ENCODE assay signal across 6 fruit fly cellular contexts in genomic region chr3L:20949371-20950135, dm6.
TF ChIP-seq lines count a peak whose summit lies in the region.

Gene fng (minus strand): TSS chr3L:20949512.

- peak; percentile 10 for TF ChIP-seq CTCF in whole organism, embryonic (GFP tag; optimal IDR thresholded peaks at IDR 0.05; lab: Kevin White, UChicago)

TF ChIP-seq in whole organism, 6 proteins besides CTCF, POLR2A, EP300 and RAD21:
- TF ChIP-seq Dll (optimal IDR thresholded peaks at IDR 0.05; lab: Kevin White, UChicago) = peak; percentile 83
- no peak for TF ChIP-seq psq (optimal IDR thresholded peaks at IDR 0.05; lab: Kevin White, UChicago)

TF ChIP-seq in whole organism, adult, 20 proteins besides CTCF, POLR2A, EP300 and RAD21:
- TF ChIP-seq CG12768 (GFP tag; optimal IDR thresholded peaks at IDR 0.05; lab: Kevin White, UChicago) = no peak
- no peak for TF ChIP-seq kay (GFP tag; lab: Kevin White, UChicago; ENCODE audit: borderline replicate concordance)
- TF ChIP-seq CG11617 (GFP tag; optimal IDR thresholded peaks at IDR 0.05; lab: Kevin White, UChicago) = no peak
- TF ChIP-seq tj (GFP tag; optimal IDR thresholded peaks at IDR 0.05; lab: Kevin White, UChicago) = peak; percentile 5
- peak; percentile 14 for TF ChIP-seq Mnt (GFP tag; optimal IDR thresholded peaks at IDR 0.05; lab: Kevin White, UChicago)
- TF ChIP-seq CG5204 (GFP tag; optimal IDR thresholded peaks at IDR 0.05; lab: Kevin White, UChicago) = no peak
- no peak for TF ChIP-seq pad (GFP tag; optimal IDR thresholded peaks at IDR 0.05; lab: Kevin White, UChicago)
- TF ChIP-seq bab1 (GFP tag; optimal IDR thresholded peaks at IDR 0.05; lab: Kevin White, UChicago) = peak; percentile 5
- no peak for TF ChIP-seq CG1620 (GFP tag; optimal IDR thresholded peaks at IDR 0.05; lab: Kevin White, UChicago)
- no peak for TF ChIP-seq Hr96 (GFP tag; optimal IDR thresholded peaks at IDR 0.05; lab: Kevin White, UChicago)
- TF ChIP-seq CG14711 (tag; optimal IDR thresholded peaks at IDR 0.05; lab: Kevin White, UChicago) = no peak
- TF ChIP-seq Crg-1 (GFP tag; optimal IDR thresholded peaks at IDR 0.05; lab: Kevin White, UChicago) = no peak

TF ChIP-seq in whole organism, embryonic, 481 proteins besides CTCF, POLR2A, EP300 and RAD21 (continues in another document):
- no peak for TF ChIP-seq dmrt99B (tag; optimal IDR thresholded peaks at IDR 0.05; lab: Kevin White, UChicago)
- no peak for TF ChIP-seq CG8281 (tag; optimal IDR thresholded peaks at IDR 0.05; lab: Kevin White, UChicago)
- no peak for TF ChIP-seq scrt (GFP tag; optimal IDR thresholded peaks at IDR 0.05; lab: Kevin White, UChicago)
- TF ChIP-seq CG14965 (GFP tag; optimal IDR thresholded peaks at IDR 0.05; lab: Kevin White, UChicago; ENCODE audit: borderline replicate concordance) = no peak
- TF ChIP-seq CG15514 (GFP tag; optimal IDR thresholded peaks at IDR 0.05; lab: Kevin White, UChicago) = no peak
- no peak for TF ChIP-seq sug (tag; optimal IDR thresholded peaks at IDR 0.05; lab: Kevin White, UChicago)
- TF ChIP-seq MTF-1 (GFP tag; optimal IDR thresholded peaks at IDR 0.05; lab: Kevin White, UChicago; ENCODE audit: borderline replicate concordance) = no peak
- no peak for TF ChIP-seq CG1603 (tag; optimal IDR thresholded peaks at IDR 0.05; lab: Kevin White, UChicago)
- TF ChIP-seq luna (GFP tag; optimal IDR thresholded peaks at IDR 0.05; lab: Kevin White, UChicago) = no peak
- TF ChIP-seq CG10209 (GFP tag; optimal IDR thresholded peaks at IDR 0.05; lab: Kevin White, UChicago) = no peak
- TF ChIP-seq ssp (GFP tag; IDR thresholded peaks at IDR 0.05; lab: Robert Waterston, UW) = no peak
- no peak for TF ChIP-seq CG32767 (GFP tag; IDR thresholded peaks at IDR 0.05; lab: Robert Waterston, UW)
- TF ChIP-seq CG5245 (GFP tag; optimal IDR thresholded peaks at IDR 0.05; lab: Kevin White, UChicago) = no peak
- TF ChIP-seq CG12299 (tag; optimal IDR thresholded peaks at IDR 0.05; lab: Kevin White, UChicago) = no peak
- peak; percentile 49; the same call in 1 of the 2 replicates for TF ChIP-seq CG42726 (GFP tag; IDR thresholded peaks at IDR 0.05; lab: Robert Waterston, UW; ENCODE audit: partially characterized antibody)
- no peak for TF ChIP-seq nerfin-1 (tag; optimal IDR thresholded peaks at IDR 0.05; lab: Kevin White, UChicago)
- no peak for TF ChIP-seq CG30403 (GFP tag; optimal IDR thresholded peaks at IDR 0.05; lab: Kevin White, UChicago)
- TF ChIP-seq CG6175 (GFP tag; IDR thresholded peaks at IDR 0.05; lab: Robert Waterston, UW) = peak; percentile 59; the same call in 1 of the 3 replicates
- no peak for TF ChIP-seq CG18764 (GFP tag; optimal IDR thresholded peaks at IDR 0.05; lab: Kevin White, UChicago)

TF ChIP-seq in whole organism, prepupa, 60 proteins besides CTCF, POLR2A, EP300 and RAD21 (continues in another document):
- TF ChIP-seq Hr39 (GFP tag; optimal IDR thresholded peaks at IDR 0.05; lab: Kevin White, UChicago) (no peak), CG16779 (tag; optimal IDR thresholded peaks at IDR 0.05; lab: Kevin White, UChicago) (peak; percentile 45), CG6854 (GFP tag; optimal IDR thresholded peaks at IDR 0.05; lab: Kevin White, UChicago) (no peak), lz (GFP tag; optimal IDR thresholded peaks at IDR 0.05; lab: Kevin White, UChicago) (peak; percentile 10), ss (GFP tag; optimal IDR thresholded peaks at IDR 0.05; lab: Kevin White, UChicago) (no peak), Eip75B (GFP tag; optimal IDR thresholded peaks at IDR 0.05; lab: Kevin White, UChicago) (peak; percentile 29), dsx (GFP tag; optimal IDR thresholded peaks at IDR 0.05; lab: Kevin White, UChicago; ENCODE audit: poor library complexity, severe bottlenecking) (peak; percentile 13), CG6792 (GFP tag; optimal IDR thresholded peaks at IDR 0.05; lab: Kevin White, UChicago) (no peak), CG1621 (tag; optimal IDR thresholded peaks at IDR 0.05; lab: Kevin White, UChicago) (no peak), CG7368 (GFP tag; optimal IDR thresholded peaks at IDR 0.05; lab: Kevin White, UChicago) (no peak), CG8119 (GFP tag; IDR thresholded peaks at IDR 0.05; lab: Robert Waterston, UW) (no peak), topi (GFP tag; optimal IDR thresholded peaks at IDR 0.05; lab: Kevin White, UChicago) (peak; percentile 6), Lpt (GFP tag; optimal IDR thresholded peaks at IDR 0.05; lab: Kevin White, UChicago) (peak; percentile 10), CG8319 (GFP tag; optimal IDR thresholded peaks at IDR 0.05; lab: Kevin White, UChicago) (no peak), Hr38 (GFP tag; optimal IDR thresholded peaks at IDR 0.05; lab: Kevin White, UChicago) (no peak), fkh (GFP tag; optimal IDR thresholded peaks at IDR 0.05; lab: Kevin White, UChicago) (no peak), pdm3 (GFP tag; optimal IDR thresholded peaks at IDR 0.05; lab: Kevin White, UChicago) (no peak), Ets21C (GFP tag; optimal IDR thresholded peaks at IDR 0.05; lab: Kevin White, UChicago) (no peak), esn (GFP tag; optimal IDR thresholded peaks at IDR 0.05; lab: Kevin White, UChicago) (peak; percentile 42), eg (GFP tag; IDR thresholded peaks at IDR 0.05; lab: Robert Waterston, UW) (peak; percentile 44; the same call in 1 of the 3 replicates), OdsH (GFP tag; optimal IDR thresholded peaks at IDR 0.05; lab: Kevin White, UChicago) (no peak)

TF ChIP-seq in whole organism, pupa, 21 proteins besides CTCF, POLR2A, EP300 and RAD21:
- TF ChIP-seq fd96Ca (GFP tag; IDR thresholded peaks at IDR 0.05; lab: Robert Waterston, UW) (0 out of 3 replicates have a peak, but pooled peaks have one; percentile 27), Pif1A (GFP tag; optimal IDR thresholded peaks at IDR 0.05; lab: Kevin White, UChicago) (peak; percentile 57), Pif1B (GFP tag; optimal IDR thresholded peaks at IDR 0.05; lab: Kevin White, UChicago) (peak; percentile 34), CG12605 (GFP tag; IDR thresholded peaks at IDR 0.05; lab: Robert Waterston, UW) (peak; percentile 66), Ets98B (GFP tag; IDR thresholded peaks at IDR 0.05; lab: Robert Waterston, UW) (peak; percentile 66; the same call in 1 of the 2 replicates), CG17806 (tag; optimal IDR thresholded peaks at IDR 0.05; lab: Kevin White, UChicago) (no peak), CG9948 (tag; optimal IDR thresholded peaks at IDR 0.05; lab: Kevin White, UChicago) (no peak)

TF ChIP-seq in whole organism, wandering third instar larva, 38 proteins besides CTCF, POLR2A, EP300 and RAD21:
- no peak for TF ChIP-seq Mio (GFP tag; optimal IDR thresholded peaks at IDR 0.05; lab: Kevin White, UChicago)
- peak; percentile 4 for TF ChIP-seq Hr83 (GFP tag; optimal IDR thresholded peaks at IDR 0.05; lab: Kevin White, UChicago; ENCODE audit: poor library complexity, severe bottlenecking)
- TF ChIP-seq sv (GFP tag; optimal IDR thresholded peaks at IDR 0.05; lab: Kevin White, UChicago) = no peak
- no peak for TF ChIP-seq HLH106 (tag; optimal IDR thresholded peaks at IDR 0.05; lab: Kevin White, UChicago)
- TF ChIP-seq Hnf4 (GFP tag; optimal IDR thresholded peaks at IDR 0.05; lab: Kevin White, UChicago) = peak; percentile 29
- peak; percentile 73 for TF ChIP-seq psq (GFP tag; optimal IDR thresholded peaks at IDR 0.05; lab: Kevin White, UChicago)
- TF ChIP-seq Dif (GFP tag; optimal IDR thresholded peaks at IDR 0.05; lab: Kevin White, UChicago; ENCODE audit: partially characterized antibody) = peak; percentile 86
- peak; percentile 89 for TF ChIP-seq Vsx2 (GFP tag; optimal IDR thresholded peaks at IDR 0.05; lab: Kevin White, UChicago; ENCODE audit: partially characterized antibody)
- no peak for TF ChIP-seq CG32264 (GFP tag; optimal IDR thresholded peaks at IDR 0.05; lab: Kevin White, UChicago)
- no peak for TF ChIP-seq dsf (GFP tag; optimal IDR thresholded peaks at IDR 0.05; lab: Kevin White, UChicago; ENCODE audit: borderline replicate concordance)
- peak; percentile 84 to 88 for TF ChIP-seq dl (GFP tag; optimal IDR thresholded peaks at IDR 0.05; lab: Kevin White, UChicago; ENCODE audit: insufficient read depth in 1 of 2, partially characterized antibody in 2 of 2)
- no peak for TF ChIP-seq fru (GFP tag; optimal IDR thresholded peaks at IDR 0.05; lab: Kevin White, UChicago)
